Fruit fly (Drosophila melanogaster) whole organism, embryonic: ENCODE measurements around the gene Gart.
A peak's percentile ranks its signal among the peaks of the same experiment; 100 is the strongest.

ENCODE experiments used
- Antp ChIP-seq: fragments of 200-800 bp; sonication (Bioruptor generic); optimal IDR thresholded peaks from 3 replicates; lab custom pipeline; 2016; ENCODE audit warnings: missing biosample characterization, missing genetic modification characterization
- Atf-2 ChIP-seq: fragments of 200-800 bp; sonication (Bioruptor generic); optimal IDR thresholded peaks from 2 replicates; lab custom pipeline; 2016; ENCODE audit warnings: missing biosample characterization, missing genetic modification characterization
- C15 ChIP-seq: fragments of 200-800 bp; sonication (Bioruptor generic); IDR thresholded peaks from 3 replicates; pipeline ENCODE4 v1.3.6; 2022; ENCODE audit warnings: missing biosample characterization, missing genetic modification characterization
- CG11504 ChIP-seq: fragments of 200-800 bp; sonication (Bioruptor generic); optimal IDR thresholded peaks from 3 replicates; lab custom pipeline; 2019; ENCODE audit warnings: missing biosample characterization, mild to moderate bottlenecking, missing genetic modification characterization, moderate library complexity
- CG12299 ChIP-seq: fragments of 200-800 bp; sonication (Bioruptor generic); optimal IDR thresholded peaks from 2 replicates; lab custom pipeline; 2018; ENCODE audit warnings: missing biosample characterization, mild to moderate bottlenecking, missing genetic modification characterization
- CG1233 ChIP-seq: fragments of 200-800 bp; sonication (Bioruptor generic); optimal IDR thresholded peaks from 4 replicates; lab custom pipeline; 2018; ENCODE audit warnings: missing biosample characterization, mild to moderate bottlenecking, missing genetic modification characterization
- CG13894 ChIP-seq: fragments of 200-800 bp; sonication (Bioruptor generic); optimal IDR thresholded peaks from 3 replicates; lab custom pipeline; 2018; ENCODE audit warnings: missing biosample characterization, mild to moderate bottlenecking, missing genetic modification characterization, moderate library complexity
- CG14667 ChIP-seq: fragments of 200-800 bp; sonication (Bioruptor generic); IDR thresholded peaks from 2 replicates; pipeline ENCODE4 v1.3.6; 2022; ENCODE audit warnings: missing biosample characterization, missing genetic modification characterization
- CG15073 ChIP-seq: fragments of 200-800 bp; sonication (Bioruptor generic); optimal IDR thresholded peaks from 2 replicates; lab custom pipeline; 2016; ENCODE audit warnings: missing biosample characterization, missing genetic modification characterization
- CG15514 ChIP-seq: fragments of 200-800 bp; sonication (Bioruptor generic); optimal IDR thresholded peaks from 3 replicates; lab custom pipeline; 2017; ENCODE audit warnings: missing biosample characterization, missing genetic modification characterization, mild to moderate bottlenecking, moderate library complexity, missing genetic modification reagents
- CG15601 ChIP-seq: fragments of 200-800 bp; sonication (Bioruptor generic); optimal IDR thresholded peaks from 3 replicates; lab custom pipeline; 2019; ENCODE audit warnings: missing biosample characterization, mild to moderate bottlenecking, missing genetic modification characterization, moderate library complexity
- CG1603 ChIP-seq: fragments of 200-800 bp; sonication (Bioruptor generic); optimal IDR thresholded peaks from 2 replicates; lab custom pipeline; 2019; ENCODE audit warnings: missing biosample characterization, mild to moderate bottlenecking, missing genetic modification characterization, moderate library complexity
- CG2712 ChIP-seq: fragments of 200-800 bp; optimal IDR thresholded peaks from 3 replicates; lab custom pipeline; 2019; ENCODE audit warnings: missing biosample characterization, mild to moderate bottlenecking, missing genetic modification characterization, moderate library complexity
- CG43689 ChIP-seq: fragments of 200-800 bp; sonication (Bioruptor generic); IDR thresholded peaks from 2 replicates; pipeline ENCODE4 v1.3.6; 2022; ENCODE audit warnings: missing biosample characterization, missing genetic modification characterization
- CG6683 ChIP-seq: fragments of 200-800 bp; sonication (Bioruptor generic); optimal IDR thresholded peaks from 2 replicates; lab custom pipeline; 2017; ENCODE audit warnings: missing biosample characterization, mild to moderate bottlenecking, missing genetic modification characterization, missing genetic modification reagents
- CG6765 ChIP-seq: fragments of 200-800 bp; sonication (Bioruptor generic); optimal IDR thresholded peaks from 3 replicates; lab custom pipeline; 2017; ENCODE audit warnings: missing biosample characterization, mild to moderate bottlenecking, missing genetic modification characterization
- CG6854 ChIP-seq: fragments of 200-800 bp; sonication (Bioruptor generic); optimal IDR thresholded peaks from 3 replicates; lab custom pipeline; 2017; ENCODE audit warnings: missing biosample characterization, mild to moderate bottlenecking, missing genetic modification characterization
- CG7786 ChIP-seq: fragments of 200-800 bp; sonication (Bioruptor generic); optimal IDR thresholded peaks from 2 replicates; lab custom pipeline; 2016; ENCODE audit warnings: missing biosample characterization, missing genetic modification characterization
- CG8388 ChIP-seq: fragments of 200-800 bp; sonication (Bioruptor generic); optimal IDR thresholded peaks from 2 replicates; lab custom pipeline; 2019; ENCODE audit warnings: missing biosample characterization, mild to moderate bottlenecking, missing genetic modification characterization, moderate library complexity
- CG8944 ChIP-seq: fragments of 200-800 bp; sonication (Bioruptor generic); optimal IDR thresholded peaks from 3 replicates; lab custom pipeline; 2016; ENCODE audit warnings: missing biosample characterization, missing genetic modification characterization
- CG9437 ChIP-seq: fragments of 200-800 bp; sonication (Bioruptor generic); optimal IDR thresholded peaks from 2 replicates; lab custom pipeline; 2018; ENCODE audit warnings: missing biosample characterization, mild to moderate bottlenecking, missing genetic modification characterization
- CG9727 ChIP-seq: fragments of 200-800 bp; sonication (Bioruptor generic); optimal IDR thresholded peaks from 3 replicates; lab custom pipeline; 2017; ENCODE audit warnings: missing biosample characterization, mild to moderate bottlenecking, missing genetic modification characterization
- CG9932 ChIP-seq: fragments of 200-800 bp; sonication (Bioruptor generic); IDR thresholded peaks from 2 replicates; pipeline ENCODE4 v1.3.6; 2022; ENCODE audit warnings: missing biosample characterization, missing genetic modification characterization
- Chrac-16 ChIP-seq: fragments of 200-800 bp; sonication (Bioruptor generic); optimal IDR thresholded peaks from 3 replicates; lab custom pipeline; 2016; ENCODE audit warnings: missing biosample characterization, missing genetic modification characterization
- Dll ChIP-seq: fragments of 200-800 bp; sonication (Bioruptor generic); IDR thresholded peaks from 4 replicates; pipeline ENCODE4 v1.3.6; 2022; ENCODE audit warnings: missing biosample characterization, missing genetic modification characterization; ENCODE audit not compliant: partially characterized antibody
- Hr39 ChIP-seq: fragments of >200 bp; optimal IDR thresholded peaks from 2 replicates; lab custom pipeline; 2017
- Med ChIP-seq: fragments of 200-800 bp; sonication (Bioruptor generic); peaks from one replicate; lab custom pipeline; 2016; ENCODE audit warnings: missing biosample characterization, missing genetic modification characterization, mild to moderate bottlenecking, inconsistent platforms, moderate library complexity
- NC2β ChIP-seq: fragments of 200-800 bp; sonication (Bioruptor generic); optimal IDR thresholded peaks from 2 replicates; lab custom pipeline; 2016; ENCODE audit warnings: missing biosample characterization, missing genetic modification characterization
- Nf-YC ChIP-seq: fragments of 200-800 bp; optimal IDR thresholded peaks from 3 replicates; lab custom pipeline; 2019; ENCODE audit warnings: missing biosample characterization, mild to moderate bottlenecking, missing genetic modification characterization, moderate library complexity
- Stat92E ChIP-seq, 3 experiments: fragments of >200 bp in 2 of 3; fragments of 200-800 bp in 1 of 3; sonication (Bioruptor generic) in 1 of 3; optimal IDR thresholded peaks; 2 replicates each; lab custom pipeline; 2017 to 2019; ENCODE audit warnings: missing biosample characterization in 3 of 3, missing genetic modification characterization in 3 of 3, mild to moderate bottlenecking in 1 of 3, moderate library complexity in 1 of 3
- amos ChIP-seq: fragments of 200-800 bp; sonication (Bioruptor generic); IDR thresholded peaks from 2 replicates; pipeline ENCODE4 v1.3.6; 2022; ENCODE audit warnings: missing biosample characterization, missing genetic modification characterization; ENCODE audit not compliant: partially characterized antibody
- cato ChIP-seq: fragments of 200-800 bp; sonication (Bioruptor generic); optimal IDR thresholded peaks from 2 replicates; lab custom pipeline; 2016; ENCODE audit warnings: missing biosample characterization, missing genetic modification characterization, borderline replicate concordance
- crc ChIP-seq: fragments of 200-800 bp; sonication (Bioruptor generic); optimal IDR thresholded peaks from 2 replicates; lab custom pipeline; 2016; ENCODE audit warnings: missing biosample characterization, missing genetic modification characterization
- ewg ChIP-seq: fragments of 200-800 bp; sonication (Bioruptor generic); optimal IDR thresholded peaks from 3 replicates; lab custom pipeline; 2017; ENCODE audit warnings: mild to moderate bottlenecking, missing biosample characterization, missing genetic modification reagents, missing genetic modification characterization
- fd64A ChIP-seq: fragments of 200-800 bp; sonication (Bioruptor generic); optimal IDR thresholded peaks from 3 replicates; lab custom pipeline; 2018; ENCODE audit warnings: missing biosample characterization, mild to moderate bottlenecking, missing genetic modification characterization
- gsb-n ChIP-seq: fragments of 200-800 bp; sonication (Bioruptor generic); optimal IDR thresholded peaks from 3 replicates; lab custom pipeline; 2018; ENCODE audit warnings: missing biosample characterization, mild to moderate bottlenecking, missing genetic modification characterization
- ken ChIP-seq: fragments of 200-800 bp; sonication (Bioruptor generic); IDR thresholded peaks from 3 replicates; pipeline ENCODE4 v1.3.6; 2022; ENCODE audit warnings: missing biosample characterization, missing genetic modification characterization
- lilli ChIP-seq: fragments of 200-800 bp; sonication (Bioruptor generic); optimal IDR thresholded peaks from 3 replicates; lab custom pipeline; 2016; ENCODE audit warnings: missing biosample characterization, missing genetic modification characterization
- mld ChIP-seq: fragments of 200-800 bp; sonication (Bioruptor generic); IDR thresholded peaks from 3 replicates; pipeline ENCODE4 v1.3.6; 2022; ENCODE audit warnings: missing biosample characterization, missing genetic modification characterization; ENCODE audit not compliant: partially characterized antibody
- nmo ChIP-seq: fragments of 200-800 bp; sonication (Bioruptor generic); optimal IDR thresholded peaks from 2 replicates; lab custom pipeline; 2018; ENCODE audit warnings: missing biosample characterization, mild to moderate bottlenecking, missing genetic modification characterization, moderate library complexity
- pan ChIP-seq, 4 experiments: fragments of >200 bp in 3 of 4; fragments of 200-800 bp in 1 of 4; sonication (Bioruptor generic) in 1 of 4; optimal IDR thresholded peaks in 3 of 4; IDR thresholded peaks in 1 of 4; 2 replicates each; pipeline versions ENCODE4 v1.3.6 to Lab custom; 2017 to 2022; ENCODE audit warnings: missing biosample characterization in 2 of 4, missing genetic modification characterization in 2 of 4, mixed read lengths in 1 of 4
- prd ChIP-seq, 3 experiments: fragments of >200 bp in 2 of 3; fragments of 200-800 bp in 1 of 3; sonication (Bioruptor generic) in 1 of 3; optimal IDR thresholded peaks in 2 of 3; IDR thresholded peaks in 1 of 3; 2 replicates in 2 of 3; 3 replicates in 1 of 3; pipeline versions ENCODE4 v1.3.6 to Lab custom; 2017 to 2022; ENCODE audit warnings: missing biosample characterization in 1 of 3, missing genetic modification characterization in 1 of 3
- sr ChIP-seq: fragments of 200-800 bp; sonication (Bioruptor generic); IDR thresholded peaks from 3 replicates; pipeline ENCODE4 v1.3.6; 2022; ENCODE audit warnings: missing biosample characterization, missing genetic modification characterization
- sug ChIP-seq: fragments of 200-800 bp; optimal IDR thresholded peaks from 2 replicates; lab custom pipeline; 2019; ENCODE audit warnings: missing biosample characterization, mild to moderate bottlenecking, missing genetic modification characterization, moderate library complexity
- tin ChIP-seq: fragments of 200-800 bp; sonication (Bioruptor generic); optimal IDR thresholded peaks from 3 replicates; lab custom pipeline; 2016; ENCODE audit warnings: missing biosample characterization, missing genetic modification characterization
- trh ChIP-seq: fragments of 200-800 bp; sonication (Bioruptor generic); optimal IDR thresholded peaks from 2 replicates; lab custom pipeline; 2016; ENCODE audit warnings: missing biosample characterization, missing genetic modification characterization
- ttk ChIP-seq: fragments of 200-800 bp; sonication (Bioruptor generic); IDR thresholded peaks from 2 replicates; pipeline ENCODE4 v2.1.2; 2022; ENCODE audit warnings: missing biosample characterization, missing genetic modification characterization
- tx ChIP-seq: fragments of 200-800 bp; sonication (Bioruptor generic); optimal IDR thresholded peaks from 2 replicates; lab custom pipeline; 2016; ENCODE audit warnings: missing biosample characterization, missing genetic modification characterization

The Gart gene

DNA sequence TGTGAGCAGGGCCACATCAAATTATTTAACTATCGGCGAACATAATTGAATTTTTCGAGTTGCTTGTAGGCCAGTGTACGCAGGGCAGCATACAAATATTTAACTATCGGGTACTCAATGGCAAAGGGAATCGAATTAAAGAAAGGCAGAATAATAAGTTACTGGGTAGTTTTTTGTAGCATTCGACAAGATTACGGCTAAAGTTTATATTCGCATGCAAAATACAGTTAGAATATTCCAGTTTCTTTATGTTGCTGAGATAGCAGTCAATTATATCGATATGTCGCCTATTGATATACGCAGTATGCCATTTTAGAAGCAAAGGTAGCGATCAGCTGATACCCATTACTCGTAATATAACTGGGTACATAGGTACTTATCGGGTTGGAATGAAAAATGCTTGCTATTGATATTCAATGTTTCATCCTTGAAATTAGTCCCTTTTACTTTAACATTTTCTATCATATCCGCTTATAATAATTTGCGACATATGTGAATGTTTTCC, 55.6 kb downstream of the Gart start (continued):
- TF ChIP-seq CG6765 = no peak
- peak; percentile 28 for TF ChIP-seq CG7786
- TF ChIP-seq CG9437 = peak; percentile 60
- no peak for TF ChIP-seq trh (GFP tag; lab: Kevin White, UChicago)
- peak; percentile 33; the same call in 1 of the 2 replicates for TF ChIP-seq ttk (GFP tag; lab: Robert Waterston, UW)
- peak; percentile 60 for TF ChIP-seq CG6854 (GFP tag; lab: Kevin White, UChicago)
- TF ChIP-seq sr (GFP tag; lab: Robert Waterston, UW) = no peak
- peak; percentile 15 for TF ChIP-seq gsb-n (tag; lab: Kevin White, UChicago)
- TF ChIP-seq tin = peak; percentile 38
- peak; percentile 51 for TF ChIP-seq CG11504
- TF ChIP-seq CG15601 (tag; lab: Kevin White, UChicago) = peak; percentile 14
- no peak for TF ChIP-seq CG43689 (GFP tag; lab: Robert Waterston, UW)
- TF ChIP-seq CG12299 (tag; lab: Kevin White, UChicago) = peak; percentile 33
- peak; percentile 22 for TF ChIP-seq Chrac-16 (GFP tag; lab: Kevin White, UChicago)
- peak; percentile 56 for TF ChIP-seq Antp (GFP tag; lab: Kevin White, UChicago)
- TF ChIP-seq Stat92E (GFP tag; optimal IDR thresholded peaks at IDR 0.05; lab: Kevin White, UChicago) = no peak
- TF ChIP-seq Atf-2 (GFP tag; lab: Kevin White, UChicago) = peak; percentile 38
- TF ChIP-seq prd (optimal IDR thresholded peaks at IDR 0.05; lab: Kevin White, UChicago) = no peak
- peak; percentile 23; the same call in 1 of the 3 replicates for TF ChIP-seq prd (GFP tag; IDR thresholded peaks at IDR 0.05; lab: Robert Waterston, UW)
- TF ChIP-seq cato (GFP tag; lab: Kevin White, UChicago) = no peak
- TF ChIP-seq CG9932 (GFP tag; lab: Robert Waterston, UW) = peak; percentile 59
- TF ChIP-seq ken (GFP tag; lab: Robert Waterston, UW) = no peak; the same call in 2 of the 3 replicates
- peak; percentile 95 for TF ChIP-seq Med (GFP tag; lab: Kevin White, UChicago)
- TF ChIP-seq CG8944 (GFP tag; lab: Kevin White, UChicago) = peak; percentile 42
- TF ChIP-seq CG6683 (GFP tag; lab: Kevin White, UChicago) = no peak
- no peak for TF ChIP-seq ewg (GFP tag; lab: Kevin White, UChicago)
- TF ChIP-seq CG14667 (GFP tag; lab: Robert Waterston, UW) = no peak
- peak; percentile 70 for TF ChIP-seq lilli (GFP tag; lab: Kevin White, UChicago)
- peak; percentile 8 for TF ChIP-seq CG1233 (GFP tag; lab: Kevin White, UChicago)
- no peak for TF ChIP-seq fd64A (GFP tag; lab: Kevin White, UChicago)
- peak; percentile 31 for TF ChIP-seq CG8388 (GFP tag; lab: Kevin White, UChicago)
- TF ChIP-seq crc = peak; percentile 28
- TF ChIP-seq NC2β (GFP tag; lab: Kevin White, UChicago) = peak; percentile 52

DNA sequence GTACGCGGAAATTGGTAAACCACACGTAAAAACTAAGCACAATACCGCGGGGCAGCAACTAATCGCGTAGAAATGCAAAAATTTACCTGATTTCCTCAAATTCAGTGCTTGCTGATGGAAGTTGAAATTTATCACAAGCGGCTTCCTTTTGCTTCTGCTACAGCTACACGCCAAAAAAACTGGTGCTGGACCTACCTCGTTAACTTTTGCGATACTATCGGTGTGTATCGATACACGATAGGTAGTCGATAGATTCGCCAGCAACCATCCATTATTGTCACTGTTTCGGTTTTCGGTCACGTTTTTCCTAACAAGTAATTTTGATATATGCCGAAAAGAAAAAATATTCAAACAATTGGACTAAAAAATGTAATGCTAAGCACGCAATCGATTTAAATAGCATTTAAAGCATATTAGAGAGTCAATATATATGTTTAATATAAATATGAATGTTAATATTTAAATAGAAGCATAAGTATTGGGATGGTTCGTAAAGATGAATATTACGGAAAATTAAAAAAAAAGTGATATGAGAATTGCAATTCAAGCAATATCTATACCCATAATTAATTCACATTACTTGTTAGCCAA, 56.2 kb downstream of the Gart start, which contains the start of gene Sumo:
Gene Sumo, minus strand, starts transcription at position 223 of the 591 bp plus-strand sequence.
- TF ChIP-seq CG15073 (GFP tag; lab: Kevin White, UChicago) (no peak), CG14667 (GFP tag; lab: Robert Waterston, UW) (no peak), ken (GFP tag; lab: Robert Waterston, UW) (peak; percentile 16; the same call in 1 of the 3 replicates), CG2712 (tag; lab: Kevin White, UChicago) (peak; percentile 30), CG15514 (GFP tag; lab: Kevin White, UChicago) (peak; percentile 21), sug (tag; lab: Kevin White, UChicago) (peak; percentile 23), Hr39 (lab: Kevin White, UChicago) (no peak), mld (GFP tag; lab: Robert Waterston, UW) (peak; percentile 100), nmo (peak; percentile 50), tx (GFP tag; lab: Kevin White, UChicago) (no peak), Dll (GFP tag; lab: Robert Waterston, UW) (peak; percentile 85), amos (peak; percentile 100), C15 (GFP tag; lab: Robert Waterston, UW) (no peak), CG9727 (peak; percentile 30), pan (optimal IDR thresholded peaks at IDR 0.05; lab: Kevin White, UChicago) (no peak), pan (GFP tag; optimal IDR thresholded peaks at IDR 0.05 in 1 of 2, IDR thresholded peaks at IDR 0.05 in 1 of 2) (peak in 1 of 2 experiments; percentile 43), Nf-YC (tag; lab: Kevin White, UChicago) (peak; percentile 31), CG13894 (tag; lab: Kevin White, UChicago) (peak; percentile 22), CG1603 (tag; lab: Kevin White, UChicago) (peak; percentile 66)
